Fruit fly (Drosophila melanogaster): ENCODE data around the gene sofe.

Gene sofe

DNA sequence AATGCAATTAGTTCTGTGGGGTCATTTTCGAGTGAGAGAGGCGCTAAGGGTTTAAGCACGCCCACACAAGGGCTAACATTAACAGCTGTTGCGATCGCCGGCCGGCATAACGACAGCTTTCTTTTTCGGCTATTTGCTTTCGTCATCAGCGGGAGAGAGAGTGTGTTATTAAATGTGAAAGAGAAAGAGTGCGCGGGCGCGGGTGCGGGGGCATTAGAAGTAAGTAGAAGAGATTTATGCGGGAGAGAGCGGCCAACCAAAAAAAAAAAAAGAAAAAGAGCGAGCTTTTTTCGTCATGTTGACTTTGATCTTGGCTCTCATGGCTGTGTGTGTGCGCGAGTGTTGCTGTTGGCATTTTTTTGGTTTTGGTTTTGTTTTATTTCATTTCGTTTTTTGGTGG lies 43.1 kb downstream of the sofe start (continued):
- TF ChIP-seq scrt (GFP tag; optimal IDR thresholded peaks at IDR 0.05) = peak; percentile 15
- peak; percentile 73; the same call in 1 of the 4 replicates for TF ChIP-seq chinmo (GFP tag; IDR thresholded peaks at IDR 0.05; ENCODE audit: partially characterized antibody)
- TF ChIP-seq CG11695 (GFP tag; IDR thresholded peaks at IDR 0.05) = 0 out of 3 replicates have a peak, but pooled peaks have one; percentile 7
- peak; percentile 14; the same call in 1 of the 3 replicates for TF ChIP-seq CG34224 (GFP tag; IDR thresholded peaks at IDR 0.05; ENCODE audit: partially characterized antibody)
- no peak for TF ChIP-seq zfh2 (GFP tag; optimal IDR thresholded peaks at IDR 0.05)
- no peak for TF ChIP-seq psq (GFP tag; optimal IDR thresholded peaks at IDR 0.05)
- no peak for TF ChIP-seq unc-4 (GFP tag; IDR thresholded peaks at IDR 0.05; ENCODE audit: partially characterized antibody)
- TF ChIP-seq BtbVII (GFP tag; optimal IDR thresholded peaks at IDR 0.05) = peak; percentile 11
- peak; percentile 7 for TF ChIP-seq ash1 (GFP tag; optimal IDR thresholded peaks at IDR 0.05)

DNA sequence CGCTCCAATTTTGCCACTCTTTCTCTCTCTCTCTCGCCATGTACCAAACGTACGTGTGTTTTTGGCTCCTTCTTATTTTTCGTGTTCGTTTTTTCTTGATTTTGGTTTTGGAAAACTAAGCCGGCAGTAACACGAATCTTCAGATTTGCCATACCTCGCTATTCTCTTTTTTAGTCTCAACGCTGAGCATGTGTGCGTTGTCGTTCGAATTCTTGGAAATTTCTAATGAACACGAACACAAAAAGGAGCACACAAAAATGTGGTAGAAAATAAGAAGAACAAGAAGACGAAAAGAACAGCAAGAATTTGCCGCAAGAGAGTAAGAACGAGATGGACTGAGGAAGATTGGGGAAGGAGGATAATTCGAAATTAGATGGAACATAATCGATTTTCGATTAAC lies 48.5 kb downstream of the sofe start:
- TF ChIP-seq Atf3 (GFP tag; optimal IDR thresholded peaks at IDR 0.05) = no peak
- TF ChIP-seq HLHmδ (GFP tag; optimal IDR thresholded peaks at IDR 0.05) = no peak
- peak; percentile 33 for TF ChIP-seq psq (GFP tag; optimal IDR thresholded peaks at IDR 0.05)
- no peak for TF ChIP-seq Awh (GFP tag; IDR thresholded peaks at IDR 0.05)
- peak in 1 of 3 experiments; percentile 96 for TF ChIP-seq Stat92E (GFP tag; optimal IDR thresholded peaks at IDR 0.05)
- no peak for TF ChIP-seq CG43689 (GFP tag; IDR thresholded peaks at IDR 0.05)
- TF ChIP-seq cg (GFP tag; optimal IDR thresholded peaks at IDR 0.05) = peak; percentile 30
- TF ChIP-seq org-1 (GFP tag; optimal IDR thresholded peaks at IDR 0.05) = no peak
- no peak for TF ChIP-seq Sin3A (optimal IDR thresholded peaks at IDR 0.05)
- TF ChIP-seq CG34224 (GFP tag; IDR thresholded peaks at IDR 0.05; ENCODE audit: partially characterized antibody) = no peak
- TF ChIP-seq bsh (GFP tag; optimal IDR thresholded peaks at IDR 0.05) = no peak
- no peak for TF ChIP-seq CG2202 (tag; optimal IDR thresholded peaks at IDR 0.05)
- TF ChIP-seq Rx (GFP tag; IDR thresholded peaks at IDR 0.05) = no peak
- no peak for TF ChIP-seq Max (GFP tag; optimal IDR thresholded peaks at IDR 0.05)
- peak; percentile 29 for TF ChIP-seq twi (tag; optimal IDR thresholded peaks at IDR 0.05)
- no peak for TF ChIP-seq CG31441 (GFP tag; IDR thresholded peaks at IDR 0.05)
- TF ChIP-seq Ets97D (GFP tag; optimal IDR thresholded peaks at IDR 0.05) = no peak
- TF ChIP-seq Nf-YC (tag; optimal IDR thresholded peaks at IDR 0.05) = no peak
- TF ChIP-seq Hr39 (optimal IDR thresholded peaks at IDR 0.05) = no peak
- TF ChIP-seq CG17385 (GFP tag; optimal IDR thresholded peaks at IDR 0.05) = peak; percentile 33
- TF ChIP-seq stc (GFP tag; IDR thresholded peaks at IDR 0.05) = no peak
- peak; percentile 86 for TF ChIP-seq pros (GFP tag; optimal IDR thresholded peaks at IDR 0.05)
- TF ChIP-seq stwl (tag; optimal IDR thresholded peaks at IDR 0.05) = peak; percentile 8
- no peak for TF ChIP-seq az2 (GFP tag; optimal IDR thresholded peaks at IDR 0.05)
- no peak for TF ChIP-seq fd96Cb (tag; optimal IDR thresholded peaks at IDR 0.05)
- no peak for TF ChIP-seq CG7556 (GFP tag; optimal IDR thresholded peaks at IDR 0.05)
- TF ChIP-seq CG3838 (GFP tag; optimal IDR thresholded peaks at IDR 0.05) = no peak
- no peak for TF ChIP-seq CG17568 (GFP tag; optimal IDR thresholded peaks at IDR 0.05)
- TF ChIP-seq CG11723 (GFP tag; optimal IDR thresholded peaks at IDR 0.05) = no peak
- no peak for TF ChIP-seq CG13287 (GFP tag; IDR thresholded peaks at IDR 0.05; ENCODE audit: partially characterized antibody)
- TF ChIP-seq Fer1 (GFP tag; optimal IDR thresholded peaks at IDR 0.05) = no peak
- TF ChIP-seq usp (GFP tag; optimal IDR thresholded peaks at IDR 0.05) = no peak
- TF ChIP-seq Sox100B (GFP tag; optimal IDR thresholded peaks at IDR 0.05) = no peak
